Worm (Caenorhabditis elegans): ENCODE measurements around the gene B0416.2.

ce11 chrX:9319080-9319479, 20.1 kb downstream of the B0416.2 start, which contains the start of gene npr-7:
- TF ChIP-seq ama-1 (optimal IDR thresholded peaks at IDR 0.05) (no peak), flt-1 (GFP tag; IDR thresholded peaks at IDR 0.05) (no peak), hmg-4 (GFP tag; optimal IDR thresholded peaks at IDR 0.05) (no peak)

All from whole organism, early embryonic.